Fruit fly (Drosophila melanogaster) whole organism, embryonic: ENCODE results near the gene CG10232.
A peak's percentile ranks its signal among the peaks of the same experiment; 100 is the strongest.

Experiments
- C15 ChIP-seq: fragments of 200-800 bp; sonication (Bioruptor generic); IDR thresholded peaks from 3 replicates; pipeline ENCODE4 v1.3.6; 2022; ENCODE audit warnings: missing biosample characterization, missing genetic modification characterization
- CG10209 ChIP-seq: fragments of 200-800 bp; sonication (Bioruptor generic); optimal IDR thresholded peaks from 3 replicates; lab custom pipeline; 2017; ENCODE audit warnings: missing biosample characterization, mild to moderate bottlenecking, missing genetic modification characterization, missing genetic modification reagents
- CG10462 ChIP-seq: fragments of 200-800 bp; sonication (Bioruptor generic); optimal IDR thresholded peaks from 2 replicates; lab custom pipeline; 2016; ENCODE audit warnings: missing biosample characterization, missing genetic modification characterization
- CG11247 ChIP-seq: fragments of 200-800 bp; sonication (Bioruptor generic); IDR thresholded peaks from 2 replicates; pipeline ENCODE4 v1.3.6; 2022; ENCODE audit warnings: missing biosample characterization, missing genetic modification characterization
- CG11456 ChIP-seq: fragments of 200-800 bp; sonication (Bioruptor generic); IDR thresholded peaks from 3 replicates; pipeline ENCODE4 v1.3.6; 2022; ENCODE audit warnings: missing biosample characterization, missing genetic modification characterization
- CG1233 ChIP-seq: fragments of 200-800 bp; sonication (Bioruptor generic); optimal IDR thresholded peaks from 4 replicates; lab custom pipeline; 2018; ENCODE audit warnings: missing biosample characterization, mild to moderate bottlenecking, missing genetic modification characterization
- CG12391 ChIP-seq: fragments of 200-800 bp; sonication (Bioruptor generic); optimal IDR thresholded peaks from 3 replicates; lab custom pipeline; 2018; ENCODE audit warnings: missing biosample characterization, mild to moderate bottlenecking, missing genetic modification characterization, moderate library complexity
- CG13424 ChIP-seq: fragments of 200-800 bp; sonication (Bioruptor generic); optimal IDR thresholded peaks from 2 replicates; lab custom pipeline; 2019; ENCODE audit warnings: missing biosample characterization, mild to moderate bottlenecking, missing genetic modification characterization, moderate library complexity
- CG14014 ChIP-seq: fragments of 200-800 bp; sonication (Bioruptor generic); IDR thresholded peaks from 2 replicates; pipeline ENCODE4 v1.3.6; 2022; ENCODE audit warnings: missing biosample characterization, missing genetic modification characterization
- CG14050 ChIP-seq: fragments of 200-800 bp; sonication (Bioruptor generic); IDR thresholded peaks from 3 replicates; pipeline ENCODE4 v1.3.6; 2022; ENCODE audit warnings: missing biosample characterization, missing genetic modification characterization
- CG15073 ChIP-seq: fragments of 200-800 bp; sonication (Bioruptor generic); optimal IDR thresholded peaks from 2 replicates; lab custom pipeline; 2016; ENCODE audit warnings: missing biosample characterization, missing genetic modification characterization
- CG16779 ChIP-seq: fragments of 200-800 bp; sonication (Bioruptor generic); IDR thresholded peaks from 2 replicates; pipeline ENCODE4 v1.3.6; 2022; ENCODE audit warnings: missing biosample characterization, missing genetic modification characterization
- CG17612 ChIP-seq: fragments of 200-800 bp; sonication (Bioruptor generic); IDR thresholded peaks from 2 replicates; pipeline ENCODE4 v1.3.6; 2022; ENCODE audit warnings: missing biosample characterization, missing genetic modification characterization
- CG17802 ChIP-seq: fragments of 200-800 bp; sonication (Bioruptor generic); optimal IDR thresholded peaks from 2 replicates; lab custom pipeline; 2018; ENCODE audit warnings: missing biosample characterization, mild to moderate bottlenecking, missing genetic modification characterization, moderate library complexity
- CG18599 ChIP-seq: fragments of 200-800 bp; sonication (Bioruptor generic); optimal IDR thresholded peaks from 3 replicates; lab custom pipeline; 2017; ENCODE audit warnings: missing biosample characterization, missing genetic modification characterization, mild to moderate bottlenecking, moderate library complexity, missing genetic modification reagents
- CG34422 ChIP-seq: fragments of 200-800 bp; sonication (Bioruptor generic); IDR thresholded peaks from 3 replicates; pipeline ENCODE4 v1.3.6; 2022; ENCODE audit warnings: missing biosample characterization, missing genetic modification characterization
- CG3838 ChIP-seq: fragments of 200-800 bp; sonication (Bioruptor generic); optimal IDR thresholded peaks from 3 replicates; lab custom pipeline; 2016; ENCODE audit warnings: missing biosample characterization, missing genetic modification characterization
- CG3847 ChIP-seq: fragments of 200-800 bp; sonication (Bioruptor generic); IDR thresholded peaks from 2 replicates; pipeline ENCODE4 v1.3.6; 2022; ENCODE audit warnings: missing biosample characterization, missing genetic modification characterization
- CG5245 ChIP-seq: fragments of 200-800 bp; sonication (Bioruptor generic); optimal IDR thresholded peaks from 3 replicates; lab custom pipeline; 2016; ENCODE audit warnings: missing biosample characterization, missing genetic modification characterization
- CG6654 ChIP-seq: fragments of 200-800 bp; sonication (Bioruptor generic); optimal IDR thresholded peaks from 2 replicates; lab custom pipeline; 2017; ENCODE audit warnings: missing biosample characterization, mild to moderate bottlenecking, missing genetic modification characterization
- CG6791 ChIP-seq: fragments of 200-800 bp; sonication (Bioruptor generic); IDR thresholded peaks from 3 replicates; pipeline ENCODE4 v1.3.6; 2022; ENCODE audit warnings: missing biosample characterization, missing genetic modification characterization; ENCODE audit not compliant: partially characterized antibody
- CG7963 ChIP-seq: fragments of 200-800 bp; sonication (Bioruptor generic); IDR thresholded peaks from 3 replicates; pipeline ENCODE4 v1.3.6; 2022; ENCODE audit warnings: missing biosample characterization, missing genetic modification characterization; ENCODE audit not compliant: partially characterized antibody
- CG8765 ChIP-seq: fragments of 200-800 bp; sonication (Bioruptor generic); IDR thresholded peaks from 2 replicates; pipeline ENCODE4 v1.3.6; 2022; ENCODE audit warnings: missing biosample characterization, missing genetic modification characterization
- CHES-1-like ChIP-seq: fragments of 200-800 bp; sonication (Bioruptor generic); optimal IDR thresholded peaks from 2 replicates; lab custom pipeline; 2016; ENCODE audit warnings: missing biosample characterization, missing genetic modification characterization
- Doc2 ChIP-seq: fragments of 200-800 bp; sonication (Bioruptor generic); IDR thresholded peaks from 2 replicates; pipeline ENCODE4 v1.3.6; 2022; ENCODE audit warnings: missing biosample characterization, missing genetic modification characterization
- Fer2 ChIP-seq: fragments of 200-800 bp; sonication (Bioruptor generic); optimal IDR thresholded peaks from 2 replicates; lab custom pipeline; 2018; ENCODE audit warnings: missing biosample characterization, mild to moderate bottlenecking, missing genetic modification characterization, moderate library complexity
- Hr51 ChIP-seq, 2 experiments: fragments of 200-800 bp; sonication (Bioruptor generic); optimal IDR thresholded peaks; 2 replicates in 1 of 2; 3 replicates in 1 of 2; lab custom pipeline; 2016 to 2018; ENCODE audit warnings: missing biosample characterization in 2 of 2, missing genetic modification characterization in 2 of 2, mild to moderate bottlenecking in 1 of 2, moderate library complexity in 1 of 2
- Hr78 ChIP-seq, 2 experiments: fragments of 200-800 bp in 1 of 2; fragments of >200 bp in 1 of 2; sonication (Bioruptor generic) in 1 of 2; optimal IDR thresholded peaks; 2 replicates each; lab custom pipeline; 2017 to 2019; ENCODE audit warnings: missing biosample characterization in 2 of 2, missing genetic modification characterization in 2 of 2, mild to moderate bottlenecking in 1 of 2, moderate library complexity in 1 of 2
- Max ChIP-seq: fragments of 200-800 bp; sonication (Bioruptor generic); optimal IDR thresholded peaks from 2 replicates; lab custom pipeline; 2016; ENCODE audit warnings: missing biosample characterization, mild to moderate bottlenecking, missing genetic modification characterization
- Poxn ChIP-seq: fragments of 200-800 bp; sonication (Bioruptor generic); IDR thresholded peaks from 2 replicates; pipeline ENCODE4 v1.3.6; 2022; ENCODE audit warnings: missing biosample characterization, missing genetic modification characterization
- Ssrp ChIP-seq: fragments of 200-800 bp; sonication (Bioruptor generic); optimal IDR thresholded peaks from 2 replicates; lab custom pipeline; 2018; ENCODE audit warnings: missing biosample characterization, mild to moderate bottlenecking, missing genetic modification characterization, moderate library complexity
- az2 ChIP-seq: fragments of 200-800 bp; sonication (Bioruptor generic); optimal IDR thresholded peaks from 3 replicates; lab custom pipeline; 2016; ENCODE audit warnings: missing biosample characterization, missing genetic modification characterization
- cad ChIP-seq: fragments of >200 bp; optimal IDR thresholded peaks from 2 replicates; lab custom pipeline; 2017; ENCODE audit warnings: missing biosample characterization, missing genetic modification characterization
- croc ChIP-seq: fragments of 200-800 bp; sonication (Bioruptor generic); conservative IDR thresholded peaks from 3 replicates; pipeline ENCODE4 v1.3.6; 2022; ENCODE audit warnings: missing biosample characterization, missing genetic modification characterization
- cwo ChIP-seq: fragments of 200-800 bp; sonication (Bioruptor generic); optimal IDR thresholded peaks from 3 replicates; lab custom pipeline; 2017; ENCODE audit warnings: missing biosample characterization, missing genetic modification characterization, mild to moderate bottlenecking, moderate library complexity, missing genetic modification reagents
- da ChIP-seq: fragments of 200-800 bp; sonication (Bioruptor generic); optimal IDR thresholded peaks from 2 replicates; lab custom pipeline; 2016; ENCODE audit warnings: missing biosample characterization, missing genetic modification characterization
- en ChIP-seq: fragments of 200-800 bp; sonication (Bioruptor generic); optimal IDR thresholded peaks from 2 replicates; lab custom pipeline; 2016; ENCODE audit warnings: missing biosample characterization, missing genetic modification characterization
- her ChIP-seq: fragments of 200-800 bp; sonication (Bioruptor generic); optimal IDR thresholded peaks from 2 replicates; lab custom pipeline; 2016; ENCODE audit warnings: missing biosample characterization, missing genetic modification characterization
- mirr ChIP-seq: fragments of 200-800 bp; sonication (Bioruptor generic); optimal IDR thresholded peaks from 3 replicates; lab custom pipeline; 2018; ENCODE audit warnings: missing biosample characterization, mild to moderate bottlenecking, missing genetic modification characterization
- mld ChIP-seq: fragments of 200-800 bp; sonication (Bioruptor generic); IDR thresholded peaks from 3 replicates; pipeline ENCODE4 v1.3.6; 2022; ENCODE audit warnings: missing biosample characterization, missing genetic modification characterization; ENCODE audit not compliant: partially characterized antibody
- nau ChIP-seq: fragments of 200-800 bp; sonication (Bioruptor generic); optimal IDR thresholded peaks from 3 replicates; lab custom pipeline; 2017; ENCODE audit warnings: missing biosample characterization, mild to moderate bottlenecking, missing genetic modification characterization, missing genetic modification reagents
- oc ChIP-seq: fragments of 200-800 bp; sonication (Bioruptor generic); optimal IDR thresholded peaks from 2 replicates; lab custom pipeline; 2018; ENCODE audit warnings: missing biosample characterization, mild to moderate bottlenecking, missing genetic modification characterization, moderate library complexity
- otp ChIP-seq: fragments of 200-800 bp; sonication (Bioruptor generic); IDR thresholded peaks from 3 replicates; pipeline ENCODE4, ENCODE4 v1.3.6; 2022; ENCODE audit warnings: missing biosample characterization, missing genetic modification characterization
- prd ChIP-seq, 3 experiments: fragments of >200 bp in 2 of 3; fragments of 200-800 bp in 1 of 3; sonication (Bioruptor generic) in 1 of 3; optimal IDR thresholded peaks in 2 of 3; IDR thresholded peaks in 1 of 3; 2 replicates in 2 of 3; 3 replicates in 1 of 3; pipeline versions ENCODE4 v1.3.6 to Lab custom; 2017 to 2022; ENCODE audit warnings: missing biosample characterization in 1 of 3, missing genetic modification characterization in 1 of 3
- row ChIP-seq: fragments of 200-800 bp; sonication (Bioruptor generic); IDR thresholded peaks from 3 replicates; pipeline ENCODE4 v1.3.6; 2022; ENCODE audit warnings: missing biosample characterization, missing genetic modification characterization
- slou ChIP-seq: fragments of 200-800 bp; sonication (Bioruptor generic); optimal IDR thresholded peaks from 3 replicates; lab custom pipeline; 2016; ENCODE audit warnings: missing biosample characterization, missing genetic modification characterization
- stwl ChIP-seq: fragments of 200-800 bp; sonication (Bioruptor generic); optimal IDR thresholded peaks from 3 replicates; lab custom pipeline; 2018; ENCODE audit warnings: missing biosample characterization, mild to moderate bottlenecking, missing genetic modification characterization, moderate library complexity
- tgo ChIP-seq: fragments of 200-800 bp; sonication (Bioruptor generic); IDR thresholded peaks from 3 replicates; pipeline ENCODE4 v1.3.6; 2022; ENCODE audit warnings: missing biosample characterization, missing genetic modification characterization
- usp ChIP-seq: fragments of >200 bp; optimal IDR thresholded peaks from 2 replicates; lab custom pipeline; 2017; ENCODE audit warnings: missing biosample characterization, missing genetic modification characterization
- zf30C ChIP-seq: fragments of 200-800 bp; sonication (Bioruptor generic); optimal IDR thresholded peaks from 3 replicates; lab custom pipeline; 2018; ENCODE audit warnings: missing biosample characterization, mild to moderate bottlenecking, missing genetic modification characterization

Gene CG10232

DNA sequence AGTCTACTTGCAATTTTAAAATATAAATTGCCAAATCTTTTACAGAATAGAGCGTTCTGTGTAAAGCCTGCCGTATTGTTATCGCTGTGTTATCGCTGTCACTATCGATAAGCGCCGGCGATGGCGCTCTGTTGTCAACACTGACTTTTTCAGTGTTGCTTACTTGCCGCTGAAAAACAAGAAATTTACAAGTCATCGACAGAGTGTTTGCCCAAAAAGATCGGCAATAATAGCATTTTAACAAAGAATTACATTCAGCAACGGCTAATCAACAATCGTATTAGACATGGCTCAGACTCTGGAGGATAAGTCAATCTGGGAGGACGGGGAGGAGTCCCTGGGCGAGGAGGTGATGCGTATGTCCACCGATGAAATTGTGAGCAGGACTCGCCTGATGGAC lies 31.3 kb upstream of the CG10232 start, which contains the start of the genes RanBP3 and Rpt5 (continued):
- peak; percentile 80 for TF ChIP-seq CG11456 (GFP tag; lab: Robert Waterston, UW)
- no peak for TF ChIP-seq cad (GFP tag; lab: Kevin White, UChicago)
- TF ChIP-seq Fer2, result no peak
- TF ChIP-seq stwl (tag; lab: Kevin White, UChicago), result peak; percentile 93
- TF ChIP-seq CHES-1-like (GFP tag; lab: Kevin White, UChicago), result peak; percentile 86
- TF ChIP-seq oc (tag; lab: Kevin White, UChicago), result no peak
- no peak for TF ChIP-seq prd (optimal IDR thresholded peaks at IDR 0.05; lab: Kevin White, UChicago)
- peak; percentile 48; the same call in 2 of the 3 replicates for TF ChIP-seq prd (GFP tag; IDR thresholded peaks at IDR 0.05; lab: Robert Waterston, UW)
- TF ChIP-seq mld (GFP tag; lab: Robert Waterston, UW), result peak; percentile 92
- peak; percentile 55 for TF ChIP-seq CG10209
- peak; percentile 10 for TF ChIP-seq CG13424 (tag; lab: Kevin White, UChicago)
- no peak for TF ChIP-seq CG16779 (GFP tag; lab: Robert Waterston, UW)
- TF ChIP-seq usp (GFP tag; lab: Kevin White, UChicago), result no peak
- TF ChIP-seq CG3838 (GFP tag; lab: Kevin White, UChicago), result no peak
- TF ChIP-seq da (GFP tag; lab: Kevin White, UChicago), result peak; percentile 16
- TF ChIP-seq az2 (GFP tag; lab: Kevin White, UChicago), result peak; percentile 10
- TF ChIP-seq CG17612, result peak; percentile 51; the same call in 1 of the 2 replicates
- TF ChIP-seq Max (GFP tag; lab: Kevin White, UChicago), result peak; percentile 27
- peak; percentile 0 for TF ChIP-seq CG10462 (GFP tag; lab: Kevin White, UChicago)
- peak; percentile 27 for TF ChIP-seq CG1233
- TF ChIP-seq row (GFP tag; lab: Robert Waterston, UW), result peak; percentile 49; the same call in 2 of the 3 replicates
- no peak for TF ChIP-seq Ssrp (tag; lab: Kevin White, UChicago)
- peak; percentile 65; the same call in 1 of the 2 replicates for TF ChIP-seq CG11247
- peak; percentile 66; the same call in 2 of the 3 replicates for TF ChIP-seq CG34422 (GFP tag; lab: Robert Waterston, UW)
- TF ChIP-seq CG14014 (GFP tag; lab: Robert Waterston, UW), result 0 out of 2 replicates have a peak, but pooled peaks have one; percentile 30
- TF ChIP-seq CG6654 (GFP tag; lab: Kevin White, UChicago), result no peak
- TF ChIP-seq croc (GFP tag; lab: Robert Waterston, UW), result no peak
- peak; percentile 44 for TF ChIP-seq mirr (GFP tag; lab: Kevin White, UChicago)
- no peak for TF ChIP-seq CG8765 (GFP tag; lab: Robert Waterston, UW)
- TF ChIP-seq CG7963 (GFP tag; lab: Robert Waterston, UW), result peak; percentile 76
- TF ChIP-seq slou (GFP tag; lab: Kevin White, UChicago), result no peak
- TF ChIP-seq C15 (GFP tag; lab: Robert Waterston, UW), result no peak
- TF ChIP-seq CG6791 (GFP tag; lab: Robert Waterston, UW), result peak; percentile 90
- peak in 1 of 2 experiments; percentile 56 for TF ChIP-seq Hr51 (GFP tag; optimal IDR thresholded peaks at IDR 0.05; lab: Kevin White, UChicago)
- TF ChIP-seq CG15073 (GFP tag; lab: Kevin White, UChicago), result peak; percentile 8
- TF ChIP-seq nau (GFP tag; lab: Kevin White, UChicago), result no peak
- TF ChIP-seq Doc2 (GFP tag; lab: Robert Waterston, UW), result no peak
- peak; percentile 59 for TF ChIP-seq CG18599 (GFP tag; lab: Kevin White, UChicago)
- TF ChIP-seq CG3847 (GFP tag; lab: Robert Waterston, UW), result peak; percentile 76
- TF ChIP-seq her (GFP tag; lab: Kevin White, UChicago), result peak; percentile 59

DNA sequence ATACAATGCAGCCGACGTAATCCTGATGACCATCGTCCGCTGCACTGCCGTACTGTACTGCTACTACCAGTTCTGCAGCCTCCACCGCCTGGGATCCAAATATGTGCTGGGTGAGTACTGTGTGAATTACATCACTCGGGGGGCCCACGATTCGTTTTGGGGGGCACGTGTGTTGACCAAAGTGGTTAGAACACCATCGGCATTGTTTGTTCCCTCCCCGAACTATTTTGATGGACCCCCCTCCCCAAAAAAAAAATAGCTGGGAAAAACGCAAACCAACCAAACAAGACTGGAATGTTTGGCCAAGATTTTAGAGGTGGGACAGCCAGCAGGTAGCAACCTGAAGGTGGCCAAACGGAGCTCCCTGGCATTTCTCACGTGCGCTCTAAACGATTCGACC lies 26.0 kb upstream of the CG10232 start:
- TF ChIP-seq en (GFP tag; lab: Kevin White, UChicago), result no peak
- TF ChIP-seq CG14050, result no peak
- TF ChIP-seq otp (GFP tag; lab: Robert Waterston, UW), result peak; percentile 31; the same call in 1 of the 3 replicates
- no peak for TF ChIP-seq Hr78 (GFP tag; optimal IDR thresholded peaks at IDR 0.05; lab: Kevin White, UChicago)
- no peak for TF ChIP-seq Poxn (GFP tag; lab: Robert Waterston, UW)
- no peak for TF ChIP-seq CG12391 (tag; lab: Kevin White, UChicago)
- no peak for TF ChIP-seq zf30C (GFP tag; lab: Kevin White, UChicago)
- no peak for TF ChIP-seq da (GFP tag; lab: Kevin White, UChicago)
- peak; percentile 57 for TF ChIP-seq cwo (GFP tag; lab: Kevin White, UChicago)
- TF ChIP-seq CG13424 (tag; lab: Kevin White, UChicago), result no peak
- no peak for TF ChIP-seq tgo (GFP tag; lab: Robert Waterston, UW)
- no peak for TF ChIP-seq CG5245 (GFP tag; lab: Kevin White, UChicago)
- TF ChIP-seq CG17802 (tag; lab: Kevin White, UChicago), result no peak
